Fruit fly (Drosophila melanogaster): ENCODE data around the gene CG11663.

The CG11663 gene

DNA sequence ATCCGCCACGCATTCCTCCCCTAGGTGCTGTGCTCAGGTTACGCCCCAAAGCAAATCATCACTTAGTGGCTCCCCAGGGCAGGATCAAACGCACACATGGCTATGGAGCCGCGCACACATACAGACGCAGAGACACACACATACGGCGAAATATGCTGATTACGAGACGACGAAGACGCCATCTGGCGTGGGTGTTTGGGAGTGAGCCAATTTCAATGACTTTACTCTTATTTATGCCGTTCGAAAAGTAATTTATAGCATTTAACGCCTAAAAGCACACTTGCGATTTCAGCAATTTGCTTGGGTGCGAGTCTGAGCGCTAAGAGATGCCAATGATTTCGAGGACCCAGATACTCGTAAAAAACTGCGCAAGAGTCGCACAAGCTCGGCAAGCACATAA is 25.8 kb upstream of the CG11663 start:
- TF ChIP-seq dl (GFP tag; optimal IDR thresholded peaks at IDR 0.05; ENCODE audit: insufficient read depth in 1 of 2, partially characterized antibody in 2 of 2) (no peak), N (GFP tag; optimal IDR thresholded peaks at IDR 0.05) (no peak), Jra (GFP tag; optimal IDR thresholded peaks at IDR 0.05) (no peak), fru (GFP tag; optimal IDR thresholded peaks at IDR 0.05) (no peak), sage (GFP tag; optimal IDR thresholded peaks at IDR 0.05) (no peak), rgr (GFP tag; optimal IDR thresholded peaks at IDR 0.05) (no peak), pan (optimal IDR thresholded peaks at IDR 0.05) (no peak), sv (GFP tag; optimal IDR thresholded peaks at IDR 0.05) (no peak), Mio (GFP tag; optimal IDR thresholded peaks at IDR 0.05) (no peak), h (GFP tag; optimal IDR thresholded peaks at IDR 0.05) (no peak), Abd-B (GFP tag; optimal IDR thresholded peaks at IDR 0.05) (no peak), Hr78 (GFP tag; optimal IDR thresholded peaks at IDR 0.05) (no peak), dmrt93B (GFP tag; optimal IDR thresholded peaks at IDR 0.05) (no peak)

DNA sequence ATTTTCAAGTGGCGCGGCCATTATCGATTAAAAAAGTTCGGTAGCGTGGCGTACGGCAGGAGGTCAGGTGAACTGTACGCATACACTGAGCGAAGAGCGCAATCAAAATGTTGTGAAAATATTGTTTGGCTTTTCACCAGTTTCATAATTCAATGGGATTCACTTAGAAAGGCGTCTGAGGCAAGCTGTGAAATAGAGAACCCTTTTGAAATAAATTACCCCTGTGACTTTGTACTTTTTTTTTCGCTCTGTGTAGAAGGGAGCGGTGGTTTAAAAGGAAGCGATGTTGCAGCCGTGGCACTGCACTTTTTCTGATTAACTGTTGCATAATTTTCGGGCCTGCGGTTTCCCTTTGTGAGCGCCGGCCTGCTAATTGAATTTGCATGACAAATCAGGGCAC is 20.5 kb upstream of the CG11663 start:
- TF ChIP-seq fru (GFP tag; optimal IDR thresholded peaks at IDR 0.05) (peak; percentile 34), dsf (GFP tag; optimal IDR thresholded peaks at IDR 0.05; ENCODE audit: borderline replicate concordance) (no peak), N (GFP tag; optimal IDR thresholded peaks at IDR 0.05) (no peak), ey (GFP tag; optimal IDR thresholded peaks at IDR 0.05) (peak; percentile 7), foxo (GFP tag; optimal IDR thresholded peaks at IDR 0.05) (peak in 1 of 2 experiments; percentile 38), OdsH (GFP tag; optimal IDR thresholded peaks at IDR 0.05) (no peak), Dif (GFP tag; optimal IDR thresholded peaks at IDR 0.05; ENCODE audit: partially characterized antibody) (no peak), h (GFP tag; optimal IDR thresholded peaks at IDR 0.05) (peak; percentile 24), rgr (GFP tag; optimal IDR thresholded peaks at IDR 0.05) (no peak), Jra (GFP tag; optimal IDR thresholded peaks at IDR 0.05) (no peak), jim (GFP tag; optimal IDR thresholded peaks at IDR 0.05) (no peak), woc (GFP tag; optimal IDR thresholded peaks at IDR 0.05) (no peak), Hr83 (GFP tag; optimal IDR thresholded peaks at IDR 0.05; ENCODE audit: poor library complexity, severe bottlenecking) (no peak), HLH106 (tag; optimal IDR thresholded peaks at IDR 0.05) (peak; percentile 5)

DNA sequence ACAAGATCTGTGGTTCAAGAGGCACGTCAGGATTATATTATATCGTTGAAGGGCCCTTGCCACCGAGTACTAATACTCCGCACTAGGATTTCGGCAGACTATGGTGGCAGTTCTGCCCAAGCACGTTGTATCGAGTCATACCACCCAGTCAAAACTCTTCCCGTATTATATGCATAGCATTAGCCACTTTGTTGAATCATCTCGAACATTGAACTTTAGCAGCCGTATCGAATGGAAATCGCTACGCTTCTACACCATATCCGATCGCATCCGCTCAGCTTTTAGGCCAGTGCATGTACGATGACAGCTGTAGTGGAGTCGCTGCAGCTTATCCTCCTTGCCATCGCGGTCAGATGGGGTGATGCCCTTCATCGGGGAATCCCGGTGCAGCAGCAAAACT is 18.9 kb upstream of the CG11663 start, which contains the start of gene CG11664:
Gene CG11664 (plus strand): TSS at position 301 of the 400 bp plus-strand sequence.
- TF ChIP-seq CG32264 (GFP tag; optimal IDR thresholded peaks at IDR 0.05) (no peak), N (GFP tag; optimal IDR thresholded peaks at IDR 0.05) (no peak), HLH106 (tag; optimal IDR thresholded peaks at IDR 0.05) (no peak), Jra (GFP tag; optimal IDR thresholded peaks at IDR 0.05) (no peak), sage (GFP tag; optimal IDR thresholded peaks at IDR 0.05) (no peak), woc (GFP tag; optimal IDR thresholded peaks at IDR 0.05) (no peak), usp (GFP tag; optimal IDR thresholded peaks at IDR 0.05) (no peak), h (GFP tag; optimal IDR thresholded peaks at IDR 0.05) (no peak), dl (GFP tag; optimal IDR thresholded peaks at IDR 0.05; ENCODE audit: insufficient read depth in 1 of 2, partially characterized antibody in 2 of 2) (no peak), Rel (GFP tag; optimal IDR thresholded peaks at IDR 0.05) (no peak), Rel (tag; optimal IDR thresholded peaks at IDR 0.05) (no peak), Hnf4 (GFP tag; optimal IDR thresholded peaks at IDR 0.05) (no peak), Hr83 (GFP tag; optimal IDR thresholded peaks at IDR 0.05; ENCODE audit: poor library complexity, severe bottlenecking) (no peak), CrebA (GFP tag; optimal IDR thresholded peaks at IDR 0.05; ENCODE audit: borderline replicate concordance) (no peak), OdsH (GFP tag; optimal IDR thresholded peaks at IDR 0.05) (no peak), brk (GFP tag; optimal IDR thresholded peaks at IDR 0.05) (no peak), Vsx2 (GFP tag; optimal IDR thresholded peaks at IDR 0.05; ENCODE audit: partially characterized antibody) (no peak), Dfd (GFP tag; optimal IDR thresholded peaks at IDR 0.05) (no peak)

DNA sequence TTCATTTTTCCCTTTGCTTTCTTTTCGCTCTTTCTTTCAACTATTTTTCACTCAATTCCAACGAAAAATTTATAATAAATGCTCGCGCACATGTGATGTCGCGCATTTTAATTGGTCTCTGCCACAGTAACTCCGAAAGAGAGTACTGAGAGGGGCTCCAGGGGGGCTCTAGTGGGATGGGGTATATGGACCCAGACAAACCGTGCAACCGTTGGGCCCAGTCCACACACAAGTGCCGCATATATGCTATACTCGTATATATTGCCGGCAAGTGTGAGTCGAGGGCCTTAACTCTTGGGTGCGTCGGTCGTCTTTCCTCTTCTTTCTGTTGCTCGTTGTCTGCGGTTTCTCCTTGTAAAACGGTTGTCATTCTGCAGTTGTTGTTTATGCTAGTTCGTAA is 4.1 kb downstream of the CG11663 start:
- peak in 1 of 2 experiments; percentile 21 for TF ChIP-seq foxo (GFP tag; optimal IDR thresholded peaks at IDR 0.05)
- TF ChIP-seq fru (GFP tag; optimal IDR thresholded peaks at IDR 0.05) = peak; percentile 26
- TF ChIP-seq psq (GFP tag; optimal IDR thresholded peaks at IDR 0.05) = peak; percentile 26
- no peak for TF ChIP-seq brk (GFP tag; optimal IDR thresholded peaks at IDR 0.05)
- no peak for TF ChIP-seq woc (GFP tag; optimal IDR thresholded peaks at IDR 0.05)

Data from whole organism, wandering third instar larva.